Worm (Caenorhabditis elegans) whole organism, L2 larva: ENCODE measurements around the gene glt-5.

Experiments used
- C34F6.9 ChIP-seq: fragments of 150-350 bp; optimal IDR thresholded peaks from 2 replicates; lab custom pipeline; 2014; ENCODE audit warnings: missing biosample characterization, missing genetic modification characterization
- F13H6.1 ChIP-seq: sonication (generic microtip); optimal IDR thresholded peaks from 2 replicates; lab custom pipeline; 2016; ENCODE audit warnings: missing genetic modification characterization, missing compliant biosample characterization
- R02D3.7 ChIP-seq: fragments of 150-350 bp; optimal IDR thresholded peaks from 2 replicates; lab custom pipeline; 2014; ENCODE audit warnings: missing biosample characterization, missing genetic modification characterization
- Y55F3AM.14 ChIP-seq: fragments of 200-800 bp; sonication (Bioruptor generic); optimal IDR thresholded peaks from 2 replicates; lab custom pipeline; 2018; ENCODE audit warnings: mild to moderate bottlenecking, missing genetic modification characterization, missing compliant biosample characterization
- ZK546.5 ChIP-seq: sonication (generic microtip); optimal IDR thresholded peaks from 2 replicates; lab custom pipeline; 2017; ENCODE audit warnings: missing biosample characterization, missing genetic modification characterization
- alr-1 ChIP-seq: fragments of 150-350 bp; optimal IDR thresholded peaks from 2 replicates; lab custom pipeline; 2014; ENCODE audit warnings: missing biosample characterization, missing genetic modification characterization
- aly-2 ChIP-seq: fragments of 150-350 bp; optimal IDR thresholded peaks from 2 replicates; lab custom pipeline; 2014; ENCODE audit warnings: missing biosample characterization, missing genetic modification characterization
- ama-1 ChIP-seq: fragments of 150-350 bp; optimal IDR thresholded peaks from 2 replicates; lab custom pipeline; 2018; ENCODE audit warnings: inconsistent platforms
- blmp-1 ChIP-seq: sonication (generic microtip); optimal IDR thresholded peaks from 2 replicates; lab custom pipeline; 2017; ENCODE audit warnings: missing genetic modification characterization, mild to moderate bottlenecking, missing compliant biosample characterization, antibody characterized with exemption, moderate library complexity; ENCODE audit not compliant: insufficient read depth
- ceh-16 ChIP-seq: fragments of 150-350 bp; optimal IDR thresholded peaks from 2 replicates; lab custom pipeline; 2014; ENCODE audit warnings: missing biosample characterization, missing genetic modification characterization
- ceh-82 ChIP-seq: fragments of 150-350 bp; optimal IDR thresholded peaks from 2 replicates; lab custom pipeline; 2014; ENCODE audit warnings: missing biosample characterization, missing genetic modification characterization
- crh-2 ChIP-seq: sonication (generic microtip); optimal IDR thresholded peaks from 2 replicates; lab custom pipeline; 2017; ENCODE audit warnings: missing biosample characterization, missing genetic modification characterization
- dmd-4 ChIP-seq: sonication (generic microtip); optimal IDR thresholded peaks from 2 replicates; lab custom pipeline; 2017; ENCODE audit warnings: missing biosample characterization, missing genetic modification characterization
- egl-27 ChIP-seq: sonication (generic microtip); optimal IDR thresholded peaks from 3 replicates; lab custom pipeline; 2017; ENCODE audit warnings: missing biosample characterization, missing genetic modification reagents, missing genetic modification characterization
- elt-1 ChIP-seq: fragments of 150-350 bp; optimal IDR thresholded peaks from 2 replicates; lab custom pipeline; 2014; ENCODE audit warnings: missing biosample characterization, missing genetic modification characterization
- elt-3 ChIP-seq: sonication (generic microtip); optimal IDR thresholded peaks from 2 replicates; lab custom pipeline; 2017; ENCODE audit warnings: missing biosample characterization, missing genetic modification characterization
- fos-1 ChIP-seq: fragments of 150-350 bp; optimal IDR thresholded peaks from 2 replicates; lab custom pipeline; 2014; ENCODE audit warnings: missing biosample characterization, missing genetic modification characterization
- gmeb-1 ChIP-seq: fragments of 150-350 bp; optimal IDR thresholded peaks from 2 replicates; lab custom pipeline; 2014; ENCODE audit warnings: missing biosample characterization, missing genetic modification characterization
- lin-11 ChIP-seq: fragments of 150-350 bp; sonication (generic microtip); optimal IDR thresholded peaks from 2 replicates; lab custom pipeline; 2014; ENCODE audit warnings: missing biosample characterization, missing genetic modification characterization, inconsistent platforms, mixed read lengths
- lin-13 ChIP-seq: fragments of 150-350 bp; optimal IDR thresholded peaks from 2 replicates; lab custom pipeline; 2014; ENCODE audit warnings: missing biosample characterization, missing genetic modification reagents, missing genetic modification characterization
- lin-39 ChIP-seq: fragments of 150-350 bp; optimal IDR thresholded peaks from 2 replicates; lab custom pipeline; 2014; ENCODE audit warnings: missing biosample characterization, missing genetic modification reagents, missing genetic modification characterization
- lsy-2 ChIP-seq, 2 experiments: fragments of 150-350 bp in 1 of 2; sonication (generic microtip) in 1 of 2; optimal IDR thresholded peaks; 2 replicates each; lab custom pipeline; 2014 to 2017; ENCODE audit warnings: missing biosample characterization in 2 of 2, missing genetic modification characterization in 2 of 2
- mab-5 ChIP-seq: fragments of 150-350 bp; optimal IDR thresholded peaks from 2 replicates; lab custom pipeline; 2014; ENCODE audit warnings: missing biosample characterization, missing genetic modification characterization
- mbf-1 ChIP-seq: sonication (generic microtip); optimal IDR thresholded peaks from 2 replicates; lab custom pipeline; 2017; ENCODE audit warnings: missing biosample characterization, missing genetic modification characterization
- mdl-1 ChIP-seq, 2 experiments: fragments of 150-350 bp in 1 of 2; sonication (generic microtip) in 1 of 2; optimal IDR thresholded peaks; 2 replicates each; lab custom pipeline; 2017; ENCODE audit warnings: missing biosample characterization in 2 of 2, missing genetic modification characterization in 2 of 2
- nhr-10 ChIP-seq: sonication (generic microtip); optimal IDR thresholded peaks from 2 replicates; lab custom pipeline; 2017; ENCODE audit warnings: missing biosample characterization, missing genetic modification characterization
- nhr-11 ChIP-seq: fragments of 150-350 bp; optimal IDR thresholded peaks from 2 replicates; lab custom pipeline; 2014; ENCODE audit warnings: missing biosample characterization, missing genetic modification characterization
- nhr-12 ChIP-seq: fragments of 150-350 bp; optimal IDR thresholded peaks from 2 replicates; lab custom pipeline; 2014; ENCODE audit warnings: missing biosample characterization, missing genetic modification characterization
- nhr-129 ChIP-seq: fragments of 150-350 bp; optimal IDR thresholded peaks from 2 replicates; lab custom pipeline; 2014; ENCODE audit warnings: missing biosample characterization, missing genetic modification characterization
- nhr-21 ChIP-seq: fragments of 150-350 bp; optimal IDR thresholded peaks from 2 replicates; lab custom pipeline; 2014; ENCODE audit warnings: missing biosample characterization, missing genetic modification characterization
- nhr-23 ChIP-seq: fragments of 150-350 bp; optimal IDR thresholded peaks from 2 replicates; lab custom pipeline; 2014; ENCODE audit warnings: missing biosample characterization, missing genetic modification reagents, missing genetic modification characterization
- nhr-237 ChIP-seq: fragments of 150-350 bp; optimal IDR thresholded peaks from 2 replicates; lab custom pipeline; 2014; ENCODE audit warnings: missing biosample characterization, missing genetic modification characterization
- nhr-25 ChIP-seq: fragments of 150-350 bp; sonication (generic microtip); optimal IDR thresholded peaks from 3 replicates; lab custom pipeline; 2014; ENCODE audit warnings: missing biosample characterization, missing genetic modification characterization
- nhr-6 ChIP-seq: fragments of 150-350 bp; optimal IDR thresholded peaks from 2 replicates; lab custom pipeline; 2014; ENCODE audit warnings: missing biosample characterization, missing genetic modification characterization
- nhr-77 ChIP-seq: fragments of 150-350 bp; optimal IDR thresholded peaks from 2 replicates; lab custom pipeline; 2014; ENCODE audit warnings: missing biosample characterization, missing genetic modification characterization
- peb-1 ChIP-seq: fragments of 150-350 bp; optimal IDR thresholded peaks from 2 replicates; lab custom pipeline; 2014; ENCODE audit warnings: missing biosample characterization, missing genetic modification characterization
- sem-4 ChIP-seq: fragments of 150-350 bp; optimal IDR thresholded peaks from 2 replicates; lab custom pipeline; 2014; ENCODE audit warnings: missing biosample characterization, missing genetic modification reagents, missing genetic modification characterization
- skn-1 ChIP-seq: sonication (generic microtip); optimal IDR thresholded peaks from 2 replicates; lab custom pipeline; 2017; ENCODE audit warnings: missing biosample characterization, missing genetic modification characterization
- sma-3 ChIP-seq: sonication (generic microtip); optimal IDR thresholded peaks from 2 replicates; lab custom pipeline; 2016; ENCODE audit warnings: missing genetic modification reagents, missing genetic modification characterization, missing compliant biosample characterization
- sma-9 ChIP-seq, 2 experiments: fragments of 150-350 bp in 1 of 2; sonication (generic microtip) in 1 of 2; optimal IDR thresholded peaks; 2 replicates each; lab custom pipeline; 2014 to 2016; ENCODE audit warnings: missing genetic modification characterization in 2 of 2, mild to moderate bottlenecking in 1 of 2, missing biosample characterization in 1 of 2, missing compliant biosample characterization in 1 of 2, missing genetic modification reagents in 1 of 2, moderate library complexity in 1 of 2
- snpc-4 ChIP-seq: fragments of 150-350 bp; optimal IDR thresholded peaks from 2 replicates; lab custom pipeline; 2014; ENCODE audit warnings: missing biosample characterization, missing genetic modification characterization
- unc-39 ChIP-seq: fragments of 150-350 bp; optimal IDR thresholded peaks from 2 replicates; lab custom pipeline; 2014; ENCODE audit warnings: missing biosample characterization, missing genetic modification characterization
- unc-55 ChIP-seq: fragments of 150-350 bp; sonication (generic microtip); optimal IDR thresholded peaks from 3 replicates; lab custom pipeline; 2014; ENCODE audit warnings: missing biosample characterization, missing genetic modification reagents, missing genetic modification characterization
- unc-62 ChIP-seq: fragments of 150-350 bp; optimal IDR thresholded peaks from 2 replicates; lab custom pipeline; 2014; ENCODE audit warnings: missing biosample characterization, missing genetic modification reagents, missing genetic modification characterization
- zag-1 ChIP-seq: fragments of 150-350 bp; optimal IDR thresholded peaks from 2 replicates; lab custom pipeline; 2014; ENCODE audit warnings: missing biosample characterization, missing genetic modification characterization
- ztf-1 ChIP-seq: fragments of 200-800 bp; sonication (Bioruptor generic); conservative IDR thresholded peaks from 2 replicates; pipeline ENCODE4 v1.3.6; 2022; ENCODE audit warnings: missing genetic modification characterization, missing compliant biosample characterization
- ztf-11 ChIP-seq: sonication (generic microtip); optimal IDR thresholded peaks from 2 replicates; lab custom pipeline; 2017; ENCODE audit warnings: missing biosample characterization, missing genetic modification characterization
- ztf-4 ChIP-seq: fragments of 150-350 bp; optimal IDR thresholded peaks from 2 replicates; lab custom pipeline; 2014; ENCODE audit warnings: missing biosample characterization, missing genetic modification characterization

Gene glt-5

ce11 chrII:9686663-9687193 is 22.0 kb downstream of the glt-5 start, which contains the start of gene ZK1320.9:
Gene ZK1320.9, minus strand, starts transcription at chrII:9686713.
- TF ChIP-seq Y55F3AM.14 (GFP tag; lab: Kevin White, UChicago), result no peak
- no peak for TF ChIP-seq F13H6.1 (tag; lab: Kevin White, UChicago)
- no peak for TF ChIP-seq nhr-25 (tag; lab: Kevin White, UChicago)
- TF ChIP-seq unc-62, result no peak
- no peak for TF ChIP-seq R02D3.7 (tag; lab: Kevin White, UChicago)
- TF ChIP-seq ama-1 (lab: Kevin White, UChicago), result no peak
- no peak for TF ChIP-seq nhr-23 (tag; lab: Kevin White, UChicago)
- no peak for TF ChIP-seq unc-39 (tag; lab: Kevin White, UChicago)
- TF ChIP-seq lin-13, result no peak
- no peak for TF ChIP-seq mdl-1 (tag; optimal IDR thresholded peaks at IDR 0.05; lab: Kevin White, UChicago)
- TF ChIP-seq nhr-11, result no peak
- peak; percentile 34 for TF ChIP-seq nhr-129 (tag; lab: Kevin White, UChicago)
- TF ChIP-seq nhr-77 (tag; lab: Kevin White, UChicago), result no peak
- no peak for TF ChIP-seq blmp-1 (tag; lab: Kevin White, UChicago)
- no peak for TF ChIP-seq mbf-1 (tag; lab: Kevin White, UChicago)
- no peak for TF ChIP-seq lin-11
- peak in 1 of 2 experiments; percentile 46 for TF ChIP-seq lsy-2 (tag; optimal IDR thresholded peaks at IDR 0.05; lab: Kevin White, UChicago)
- no peak for TF ChIP-seq snpc-4 (tag; lab: Kevin White, UChicago)
- TF ChIP-seq nhr-10 (tag; lab: Kevin White, UChicago), result no peak
- TF ChIP-seq ceh-82, result no peak
- TF ChIP-seq ztf-1 (GFP tag; lab: Robert Waterston, UW), result no peak
- TF ChIP-seq ZK546.5 (tag; lab: Kevin White, UChicago), result no peak
- TF ChIP-seq elt-3 (tag; lab: Kevin White, UChicago), result no peak
- peak; percentile 25 for TF ChIP-seq unc-55 (GFP tag; lab: Kevin White, UChicago)
- TF ChIP-seq peb-1 (tag; lab: Kevin White, UChicago), result no peak
- peak; percentile 47 for TF ChIP-seq fos-1 (tag; lab: Kevin White, UChicago)
- TF ChIP-seq skn-1, result no peak
- TF ChIP-seq ceh-16 (tag; lab: Kevin White, UChicago), result no peak
- TF ChIP-seq crh-2 (tag; lab: Kevin White, UChicago), result peak; percentile 8
- TF ChIP-seq alr-1 (tag; lab: Kevin White, UChicago), result no peak
- TF ChIP-seq sma-9 (GFP tag; optimal IDR thresholded peaks at IDR 0.05; lab: Kevin White, UChicago), result peak; percentile 33
- TF ChIP-seq sma-9 (tag; optimal IDR thresholded peaks at IDR 0.05; lab: Kevin White, UChicago), result no peak
- TF ChIP-seq lin-39, result no peak
- no peak for TF ChIP-seq nhr-21
- no peak for TF ChIP-seq zag-1 (tag; lab: Kevin White, UChicago)
- TF ChIP-seq dmd-4 (tag; lab: Kevin White, UChicago), result no peak
- TF ChIP-seq nhr-237, result no peak
- no peak for TF ChIP-seq sem-4 (tag; lab: Kevin White, UChicago)
- TF ChIP-seq ztf-11 (tag; lab: Kevin White, UChicago), result no peak
- no peak for TF ChIP-seq sma-3 (GFP tag; lab: Kevin White, UChicago)
- no peak for TF ChIP-seq mab-5 (tag; lab: Kevin White, UChicago)
- peak; percentile 19 for TF ChIP-seq C34F6.9
- TF ChIP-seq nhr-12 (tag; lab: Kevin White, UChicago), result no peak
- no peak for TF ChIP-seq ztf-4
- no peak for TF ChIP-seq egl-27 (tag; lab: Kevin White, UChicago)
- TF ChIP-seq gmeb-1 (tag; lab: Kevin White, UChicago), result peak; percentile 28
- no peak for TF ChIP-seq aly-2 (tag; lab: Kevin White, UChicago)
- no peak for TF ChIP-seq elt-1 (tag; lab: Kevin White, UChicago)
- no peak for TF ChIP-seq nhr-6 (tag; lab: Kevin White, UChicago)
- TF ChIP-seq, all 48 proteins: peak for 8
